Fruit fly (Drosophila melanogaster): Measurements from ENCODE around the gene Rop.

dm6 chr3L:4122185-4122767 is 16.5 kb downstream of the Rop start, which contains the start of gene Chd64:
- TF ChIP-seq usp (GFP tag; optimal IDR thresholded peaks at IDR 0.05) (no peak), psq (optimal IDR thresholded peaks at IDR 0.05) (no peak), CG8478 (optimal IDR thresholded peaks at IDR 0.05) (no peak), pan (optimal IDR thresholded peaks at IDR 0.05) (no peak)

Data from whole organism.